Worm (Caenorhabditis elegans) whole organism, early embryonic: ENCODE measurements around the gene F36G9.7.

Experiments
- ceh-36 ChIP-seq: sonication (generic microtip); optimal IDR thresholded peaks from 2 replicates; lab custom pipeline; 2016; ENCODE audit warnings: missing genetic modification characterization, inconsistent platforms, missing compliant biosample characterization
- flt-1 ChIP-seq: fragments of 200-800 bp; sonication (Bioruptor generic); IDR thresholded peaks from 2 replicates; pipeline ENCODE4 v1.3.6; 2022; ENCODE audit warnings: missing genetic modification characterization, missing compliant biosample characterization
- hmbx-1 ChIP-seq: sonication (generic microtip); optimal IDR thresholded peaks from 2 replicates; lab custom pipeline; 2016; ENCODE audit warnings: mild to moderate bottlenecking, missing genetic modification characterization, missing compliant biosample characterization

DNA sequence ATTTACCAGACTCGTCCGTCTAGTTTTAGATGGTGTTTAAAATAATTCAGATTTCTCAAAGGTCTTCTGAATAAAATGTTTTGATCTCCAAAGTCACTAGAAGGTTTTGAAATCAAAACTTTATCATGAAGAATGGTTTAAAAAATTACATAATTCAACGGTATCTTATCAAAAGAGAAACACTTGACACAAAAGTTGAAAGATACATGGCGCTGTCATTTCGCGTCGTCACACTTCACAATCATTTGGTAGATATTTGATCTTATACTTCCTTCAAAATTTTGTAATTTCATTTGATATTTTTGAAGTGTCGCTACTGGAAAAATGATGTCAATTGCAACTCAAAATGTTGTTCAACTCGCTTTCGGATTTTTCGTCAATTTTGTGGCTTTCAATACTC, 12.5 kb downstream of the F36G9.7 start, which contains the start of gene F36G9.3:
- TF ChIP-seq ceh-36: no peak
- TF ChIP-seq hmbx-1 (tag; lab: Kevin White, UChicago): no peak
- no peak for TF ChIP-seq flt-1 (GFP tag; lab: Robert Waterston, UW)
